Fruit fly (Drosophila melanogaster) whole organism, pupa: Measurements from ENCODE around the gene CG4872.

ENCODE experiments used
- CG10348 ChIP-seq: fragments of 200-800 bp; sonication (Bioruptor generic); IDR thresholded peaks from 2 replicates; pipeline ENCODE4 v1.3.6; 2022; ENCODE audit warnings: missing biosample characterization, missing genetic modification characterization
- CG12605 ChIP-seq: fragments of 200-800 bp; sonication (Bioruptor generic); IDR thresholded peaks from 2 replicates; pipeline ENCODE4 v1.3.6; 2022; ENCODE audit warnings: missing biosample characterization, missing genetic modification characterization
- CG13204 ChIP-seq: fragments of 200-800 bp; sonication (Bioruptor generic); optimal IDR thresholded peaks from 2 replicates; lab custom pipeline; 2018; ENCODE audit warnings: missing biosample characterization, mild to moderate bottlenecking, missing genetic modification characterization, moderate library complexity
- CG14655 ChIP-seq: fragments of 200-800 bp; sonication (Bioruptor generic); optimal IDR thresholded peaks from 3 replicates; lab custom pipeline; 2017; ENCODE audit warnings: mild to moderate bottlenecking, missing biosample characterization, missing genetic modification reagents, missing genetic modification characterization
- CG15710 ChIP-seq: fragments of 200-800 bp; sonication (Bioruptor generic); optimal IDR thresholded peaks from 2 replicates; lab custom pipeline; 2018; ENCODE audit warnings: missing biosample characterization, mild to moderate bottlenecking, missing genetic modification characterization, moderate library complexity
- CG17806 ChIP-seq: fragments of 200-800 bp; sonication (Bioruptor generic); optimal IDR thresholded peaks from 2 replicates; lab custom pipeline; 2018; ENCODE audit warnings: missing biosample characterization, mild to moderate bottlenecking, missing genetic modification characterization, moderate library complexity
- CG32121 ChIP-seq: fragments of 200-800 bp; sonication (Bioruptor generic); IDR thresholded peaks from 2 replicates; pipeline ENCODE4 v1.3.6; 2022; ENCODE audit warnings: missing biosample characterization, missing genetic modification characterization
- CG34367 ChIP-seq: fragments of 200-800 bp; sonication (Bioruptor generic); optimal IDR thresholded peaks from 2 replicates; lab custom pipeline; 2018; ENCODE audit warnings: missing biosample characterization, mild to moderate bottlenecking, missing genetic modification characterization
- CG4496 ChIP-seq: fragments of 200-800 bp; sonication (Bioruptor generic); IDR thresholded peaks from 3 replicates; pipeline ENCODE4 v1.3.6; 2022; ENCODE audit warnings: missing biosample characterization, missing genetic modification characterization
- CG8159 ChIP-seq: fragments of 200-800 bp; sonication (Bioruptor generic); optimal IDR thresholded peaks from 3 replicates; lab custom pipeline; 2018; ENCODE audit warnings: missing biosample characterization, mild to moderate bottlenecking, missing genetic modification characterization, moderate library complexity
- CG8301 ChIP-seq: fragments of 200-800 bp; sonication (Bioruptor generic); optimal IDR thresholded peaks from 2 replicates; lab custom pipeline; 2018; ENCODE audit warnings: missing biosample characterization, mild to moderate bottlenecking, missing genetic modification characterization
- CG9948 ChIP-seq: fragments of 200-800 bp; sonication (Bioruptor generic); optimal IDR thresholded peaks from 2 replicates; lab custom pipeline; 2018; ENCODE audit warnings: missing biosample characterization, mild to moderate bottlenecking, missing genetic modification characterization, moderate library complexity
- D1 ChIP-seq: fragments of 200-800 bp; sonication (Bioruptor generic); optimal IDR thresholded peaks from 2 replicates; lab custom pipeline; 2018; ENCODE audit warnings: missing biosample characterization, mild to moderate bottlenecking, missing genetic modification characterization, moderate library complexity
- EcR ChIP-seq: fragments of 200-800 bp; sonication (Bioruptor generic); optimal IDR thresholded peaks from 3 replicates; lab custom pipeline; 2019; ENCODE audit warnings: missing biosample characterization, missing genetic modification characterization, mild to moderate bottlenecking, moderate library complexity, missing genetic modification reagents
- Ets98B ChIP-seq: fragments of 200-800 bp; sonication (Bioruptor generic); IDR thresholded peaks from 2 replicates; pipeline ENCODE4 v1.3.6; 2022; ENCODE audit warnings: missing biosample characterization, missing genetic modification characterization
- Pif1A ChIP-seq: fragments of 200-800 bp; sonication (Bioruptor generic); optimal IDR thresholded peaks from 3 replicates; lab custom pipeline; 2016; ENCODE audit warnings: missing biosample characterization, missing genetic modification characterization
- Pif1B ChIP-seq: fragments of 200-800 bp; sonication (Bioruptor generic); optimal IDR thresholded peaks from 3 replicates; lab custom pipeline; 2016; ENCODE audit warnings: missing biosample characterization, missing genetic modification characterization
- Snoo ChIP-seq: fragments of 200-800 bp; sonication (Bioruptor generic); optimal IDR thresholded peaks from 3 replicates; lab custom pipeline; 2017; ENCODE audit warnings: missing biosample characterization, mild to moderate bottlenecking, missing genetic modification characterization, inconsistent platforms
- fd96Ca ChIP-seq: fragments of 200-800 bp; sonication (Bioruptor generic); IDR thresholded peaks from 3 replicates; pipeline ENCODE4 v1.3.6; 2022; ENCODE audit warnings: missing biosample characterization, missing genetic modification characterization
- gl ChIP-seq: fragments of 200-800 bp; sonication (Bioruptor generic); optimal IDR thresholded peaks from 2 replicates; lab custom pipeline; 2018; ENCODE audit warnings: missing biosample characterization, mild to moderate bottlenecking, missing genetic modification characterization
- rn ChIP-seq: fragments of 200-800 bp; sonication (Bioruptor generic); IDR thresholded peaks from 2 replicates; pipeline ENCODE4 v1.3.6; 2022; ENCODE audit warnings: missing biosample characterization, missing genetic modification characterization

Gene CG4872

dm6 chrX:16926726-16927125 lies 45.6 kb downstream of the CG4872 start:
- TF ChIP-seq gl (no peak), Ets98B (GFP tag; lab: Robert Waterston, UW) (no peak), CG15710 (no peak), Pif1B (no peak), CG8159 (tag; lab: Kevin White, UChicago) (no peak), Pif1A (GFP tag; lab: Kevin White, UChicago) (no peak), fd96Ca (GFP tag; lab: Robert Waterston, UW) (no peak), CG8301 (tag; lab: Kevin White, UChicago) (no peak), CG32121 (GFP tag; lab: Robert Waterston, UW) (no peak), CG10348 (GFP tag; lab: Robert Waterston, UW) (no peak), rn (GFP tag; lab: Robert Waterston, UW) (no peak), CG9948 (no peak)

dm6 chrX:16930465-16931286 lies 49.5 kb downstream of the CG4872 start:
- TF ChIP-seq Snoo (tag; lab: Kevin White, UChicago): peak; percentile 63
- peak; percentile 24 for TF ChIP-seq gl
- no peak for TF ChIP-seq EcR (GFP tag; lab: Kevin White, UChicago)
- TF ChIP-seq D1: peak; percentile 10
- TF ChIP-seq CG32121 (GFP tag; lab: Robert Waterston, UW): peak; percentile 83
- no peak for TF ChIP-seq CG10348 (GFP tag; lab: Robert Waterston, UW)
- peak; percentile 55 for TF ChIP-seq rn (GFP tag; lab: Robert Waterston, UW)
- TF ChIP-seq CG34367 (tag; lab: Kevin White, UChicago): peak; percentile 70
- TF ChIP-seq CG14655 (GFP tag; lab: Kevin White, UChicago): peak; percentile 79
- TF ChIP-seq CG12605 (GFP tag; lab: Robert Waterston, UW): peak; percentile 52
- TF ChIP-seq CG8159 (tag; lab: Kevin White, UChicago): peak; percentile 75
- TF ChIP-seq Ets98B (GFP tag; lab: Robert Waterston, UW): peak; percentile 56
- TF ChIP-seq CG15710: peak; percentile 80
- TF ChIP-seq CG4496 (GFP tag; lab: Robert Waterston, UW): peak; percentile 84
- TF ChIP-seq Pif1B: peak; percentile 48
- peak; percentile 70 for TF ChIP-seq Pif1A (GFP tag; lab: Kevin White, UChicago)
- TF ChIP-seq CG8301 (tag; lab: Kevin White, UChicago): peak; percentile 76
- peak; percentile 26 for TF ChIP-seq CG13204
- peak; percentile 74 for TF ChIP-seq CG17806 (tag; lab: Kevin White, UChicago)
- TF ChIP-seq CG9948: peak; percentile 69
- TF ChIP-seq fd96Ca (GFP tag; lab: Robert Waterston, UW): no peak; the same call in 2 of the 3 replicates
